Fruit fly (Drosophila melanogaster) whole organism, prepupa: Measurements from ENCODE around the gene CG6126.

Experiments
- Blimp-1 ChIP-seq: fragments of 200-800 bp; sonication (Bioruptor generic); optimal IDR thresholded peaks from 3 replicates; lab custom pipeline; 2017; ENCODE audit warnings: missing biosample characterization, missing genetic modification characterization, mild to moderate bottlenecking, moderate library complexity, missing genetic modification reagents
- CG10631 ChIP-seq: fragments of 200-800 bp; sonication (Bioruptor generic); optimal IDR thresholded peaks from 2 replicates; lab custom pipeline; 2016; ENCODE audit warnings: missing biosample characterization, missing genetic modification characterization
- CG10669 ChIP-seq: fragments of 200-800 bp; sonication (Bioruptor generic); optimal IDR thresholded peaks from 3 replicates; lab custom pipeline; 2018; ENCODE audit warnings: missing biosample characterization, mild to moderate bottlenecking, missing genetic modification characterization, moderate library complexity
- CG15336 ChIP-seq: fragments of 200-800 bp; sonication (Bioruptor generic); IDR thresholded peaks from 2 replicates; pipeline ENCODE4 v1.3.6; 2022; ENCODE audit warnings: missing biosample characterization, missing genetic modification characterization
- CG3032 ChIP-seq: fragments of 200-800 bp; optimal IDR thresholded peaks from 2 replicates; lab custom pipeline; 2019; ENCODE audit warnings: missing biosample characterization, mild to moderate bottlenecking, missing genetic modification characterization, moderate library complexity
- CG31627 ChIP-seq: fragments of 200-800 bp; sonication (Bioruptor generic); optimal IDR thresholded peaks from 3 replicates; lab custom pipeline; 2016; ENCODE audit warnings: missing biosample characterization, missing genetic modification characterization
- CG32006 ChIP-seq: fragments of 200-800 bp; sonication (Bioruptor generic); optimal IDR thresholded peaks from 3 replicates; lab custom pipeline; 2017; ENCODE audit warnings: missing biosample characterization, mild to moderate bottlenecking, missing genetic modification characterization
- CG34406 ChIP-seq: fragments of 200-800 bp; sonication (Bioruptor generic); optimal IDR thresholded peaks from 3 replicates; lab custom pipeline; 2016; ENCODE audit warnings: missing biosample characterization, missing genetic modification characterization
- CG3919 ChIP-seq: fragments of 200-800 bp; sonication (Bioruptor generic); optimal IDR thresholded peaks from 3 replicates; lab custom pipeline; 2016; ENCODE audit warnings: missing biosample characterization, missing genetic modification characterization
- CG4318 ChIP-seq: fragments of 200-800 bp; sonication (Bioruptor generic); optimal IDR thresholded peaks from 3 replicates; lab custom pipeline; 2017; ENCODE audit warnings: missing biosample characterization, mild to moderate bottlenecking, missing genetic modification characterization
- CG6276 ChIP-seq: fragments of 200-800 bp; sonication (Bioruptor generic); optimal IDR thresholded peaks from 2 replicates; lab custom pipeline; 2017; ENCODE audit warnings: missing biosample characterization, mild to moderate bottlenecking, missing genetic modification characterization
- CG6792 ChIP-seq: fragments of 200-800 bp; sonication (Bioruptor generic); optimal IDR thresholded peaks from 3 replicates; lab custom pipeline; 2016; ENCODE audit warnings: missing biosample characterization, missing genetic modification characterization
- CG6808 ChIP-seq: fragments of 200-800 bp; sonication (Bioruptor generic); optimal IDR thresholded peaks from 3 replicates; lab custom pipeline; 2017; ENCODE audit warnings: missing biosample characterization, missing genetic modification characterization, mild to moderate bottlenecking, moderate library complexity, missing genetic modification reagents
- CG6854 ChIP-seq: fragments of 200-800 bp; sonication (Bioruptor generic); optimal IDR thresholded peaks from 2 replicates; lab custom pipeline; 2017; ENCODE audit warnings: missing biosample characterization, mild to moderate bottlenecking, missing genetic modification characterization
- CG7368 ChIP-seq: fragments of 200-800 bp; sonication (Bioruptor generic); optimal IDR thresholded peaks from 3 replicates; lab custom pipeline; 2016; ENCODE audit warnings: missing biosample characterization, missing genetic modification characterization
- CG8319 ChIP-seq: fragments of 200-800 bp; sonication (Bioruptor generic); optimal IDR thresholded peaks from 3 replicates; lab custom pipeline; 2016; ENCODE audit warnings: missing biosample characterization, missing genetic modification characterization
- CG8632 ChIP-seq: fragments of 200-800 bp; sonication (Bioruptor generic); optimal IDR thresholded peaks from 3 replicates; lab custom pipeline; 2016; ENCODE audit warnings: missing biosample characterization, missing genetic modification characterization
- CG9139 ChIP-seq: fragments of 200-800 bp; sonication (Bioruptor generic); optimal IDR thresholded peaks from 3 replicates; lab custom pipeline; 2017; ENCODE audit warnings: missing biosample characterization, mild to moderate bottlenecking, missing genetic modification characterization
- Eip75B ChIP-seq: fragments of 200-800 bp; sonication (Bioruptor generic); optimal IDR thresholded peaks from 3 replicates; lab custom pipeline; 2016; ENCODE audit warnings: missing biosample characterization, missing genetic modification characterization
- Eip78C ChIP-seq: fragments of 200-800 bp; sonication (Bioruptor generic); peaks from one replicate; lab custom pipeline; 2016; ENCODE audit warnings: missing biosample characterization, missing genetic modification characterization
- Ets96B ChIP-seq: fragments of 200-800 bp; optimal IDR thresholded peaks from 2 replicates; lab custom pipeline; 2019; ENCODE audit warnings: missing biosample characterization, mild to moderate bottlenecking, missing genetic modification characterization, moderate library complexity
- Gug ChIP-seq: fragments of 200-800 bp; sonication (Bioruptor generic); IDR thresholded peaks from 2 replicates; pipeline ENCODE4 v1.3.6; 2022; ENCODE audit warnings: missing biosample characterization, missing genetic modification characterization
- Hr38 ChIP-seq: sonication (Bioruptor generic); optimal IDR thresholded peaks from 2 replicates; lab custom pipeline; 2016; ENCODE audit warnings: missing biosample characterization, missing genetic modification characterization
- Hr39 ChIP-seq: fragments of 200-800 bp; sonication (Bioruptor generic); optimal IDR thresholded peaks from 2 replicates; lab custom pipeline; 2016; ENCODE audit warnings: missing biosample characterization, missing genetic modification characterization
- Hr4 ChIP-seq: fragments of 200-800 bp; sonication (Bioruptor generic); optimal IDR thresholded peaks from 3 replicates; lab custom pipeline; 2016; ENCODE audit warnings: missing biosample characterization, missing genetic modification characterization
- Met ChIP-seq: fragments of 200-800 bp; sonication (Bioruptor generic); optimal IDR thresholded peaks from 3 replicates; lab custom pipeline; 2016; ENCODE audit warnings: missing biosample characterization, missing genetic modification characterization
- OdsH ChIP-seq: fragments of 200-800 bp; sonication (Bioruptor generic); optimal IDR thresholded peaks from 3 replicates; lab custom pipeline; 2016; ENCODE audit warnings: missing biosample characterization, missing genetic modification characterization
- Smox ChIP-seq: fragments of 200-800 bp; sonication (Bioruptor generic); optimal IDR thresholded peaks from 3 replicates; lab custom pipeline; 2016; ENCODE audit warnings: missing biosample characterization, missing genetic modification characterization
- Sox14 ChIP-seq: fragments of 200-800 bp; sonication (Bioruptor generic); optimal IDR thresholded peaks from 3 replicates; lab custom pipeline; 2016; ENCODE audit warnings: missing biosample characterization, missing genetic modification characterization
- Sox15 ChIP-seq: fragments of 200-800 bp; sonication (Bioruptor generic); optimal IDR thresholded peaks from 3 replicates; lab custom pipeline; 2016; ENCODE audit warnings: missing biosample characterization, missing genetic modification characterization
- achi ChIP-seq: fragments of 200-800 bp; sonication (Bioruptor generic); optimal IDR thresholded peaks from 3 replicates; lab custom pipeline; 2016; ENCODE audit warnings: missing biosample characterization, missing genetic modification characterization
- acj6 ChIP-seq: fragments of 200-800 bp; sonication (Bioruptor generic); optimal IDR thresholded peaks from 3 replicates; lab custom pipeline; 2016; ENCODE audit warnings: missing biosample characterization, missing genetic modification characterization
- cyc ChIP-seq: fragments of 200-800 bp; sonication (Bioruptor generic); optimal IDR thresholded peaks from 3 replicates; lab custom pipeline; 2016; ENCODE audit warnings: missing biosample characterization, missing genetic modification characterization
- dac ChIP-seq: fragments of 200-800 bp; sonication (Bioruptor generic); optimal IDR thresholded peaks from 2 replicates; lab custom pipeline; 2017; ENCODE audit warnings: missing biosample characterization, mild to moderate bottlenecking, missing genetic modification characterization
- dsx ChIP-seq: fragments of 200-800 bp; optimal IDR thresholded peaks from 3 replicates; lab custom pipeline; 2019; ENCODE audit warnings: missing biosample characterization, mild to moderate bottlenecking, missing genetic modification characterization, moderate library complexity; ENCODE audit not compliant: poor library complexity, severe bottlenecking
- eg ChIP-seq: fragments of 200-800 bp; sonication (Bioruptor generic); IDR thresholded peaks from 3 replicates; pipeline ENCODE4 v1.3.6; 2022; ENCODE audit warnings: missing biosample characterization, missing genetic modification characterization
- esn ChIP-seq: fragments of 200-800 bp; sonication (Bioruptor generic); optimal IDR thresholded peaks from 2 replicates; lab custom pipeline; 2016; ENCODE audit warnings: missing biosample characterization, mild to moderate bottlenecking, missing genetic modification characterization, moderate library complexity
- fd59A ChIP-seq: fragments of 200-800 bp; sonication (Bioruptor generic); optimal IDR thresholded peaks from 2 replicates; lab custom pipeline; 2017; ENCODE audit warnings: missing biosample characterization, mild to moderate bottlenecking, missing genetic modification characterization, missing genetic modification reagents
- fd85E ChIP-seq: fragments of 200-800 bp; sonication (Bioruptor generic); optimal IDR thresholded peaks from 3 replicates; lab custom pipeline; 2016; ENCODE audit warnings: missing biosample characterization, missing genetic modification characterization
- lz ChIP-seq: fragments of 200-800 bp; sonication (Bioruptor generic); optimal IDR thresholded peaks from 3 replicates; lab custom pipeline; 2016; ENCODE audit warnings: missing biosample characterization, missing genetic modification characterization
- net ChIP-seq: fragments of 200-800 bp; sonication (Bioruptor generic); optimal IDR thresholded peaks from 3 replicates; lab custom pipeline; 2016; ENCODE audit warnings: missing biosample characterization, missing genetic modification characterization
- pdm3 ChIP-seq: fragments of 200-800 bp; sonication (Bioruptor generic); optimal IDR thresholded peaks from 3 replicates; lab custom pipeline; 2016; ENCODE audit warnings: missing biosample characterization, missing genetic modification characterization
- salr ChIP-seq, 2 experiments: fragments of 200-800 bp; sonication (Bioruptor generic); optimal IDR thresholded peaks; 3 replicates each; lab custom pipeline; 2016 to 2018; ENCODE audit warnings: missing biosample characterization in 2 of 2, missing genetic modification characterization in 2 of 2, mild to moderate bottlenecking in 1 of 2
- spab ChIP-seq: fragments of 200-800 bp; sonication (Bioruptor generic); optimal IDR thresholded peaks from 2 replicates; lab custom pipeline; 2017; ENCODE audit warnings: missing biosample characterization, mild to moderate bottlenecking, missing genetic modification characterization, missing genetic modification reagents
- svp ChIP-seq: fragments of 200-800 bp; sonication (Bioruptor generic); peaks from one replicate; lab custom pipeline; 2016; ENCODE audit warnings: missing biosample characterization, missing genetic modification characterization
- topi ChIP-seq: fragments of 200-800 bp; sonication (Bioruptor generic); optimal IDR thresholded peaks from 3 replicates; lab custom pipeline; 2016; ENCODE audit warnings: missing biosample characterization, missing genetic modification characterization

Gene CG6126

DNA sequence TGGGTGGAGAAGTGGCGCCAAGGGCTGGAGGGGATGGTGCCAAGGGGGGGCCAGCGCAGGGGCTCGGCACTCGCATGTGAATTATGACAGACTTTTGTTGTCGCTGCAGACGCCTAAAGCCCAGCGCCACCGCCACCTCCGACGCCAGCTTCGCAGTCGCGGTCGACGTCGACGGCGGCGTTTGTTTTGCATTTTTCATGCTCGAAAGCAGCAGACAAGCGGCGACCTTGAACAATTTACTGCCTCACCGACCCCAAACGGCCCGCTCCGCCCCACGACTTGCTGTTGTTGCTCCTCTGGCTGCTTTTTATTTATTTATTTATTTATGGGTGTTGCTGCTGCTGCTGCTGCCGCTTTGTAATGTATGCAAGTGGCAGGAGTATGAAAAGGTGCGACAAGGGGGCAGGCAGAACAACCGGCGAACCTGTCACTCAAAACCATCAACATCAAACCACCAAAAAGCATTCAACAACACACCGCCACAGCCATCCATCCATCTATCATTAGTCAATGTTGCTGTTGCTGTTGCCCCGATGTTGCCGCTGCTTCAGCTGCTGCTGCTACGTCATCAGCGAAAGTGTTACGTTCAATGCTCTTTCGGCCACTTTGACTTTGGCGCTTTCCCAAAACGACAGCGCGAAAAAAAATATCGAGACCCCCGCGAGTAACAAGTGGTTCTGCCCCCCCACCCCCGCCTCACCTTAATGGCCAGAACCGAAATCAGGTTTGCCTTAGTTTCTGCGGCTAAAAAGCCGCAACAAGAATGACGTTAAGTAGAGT lies 15.6 kb upstream of the CG6126 start:
- TF ChIP-seq CG7368 (GFP tag; lab: Kevin White, UChicago) (no peak), Eip78C (peak; percentile 17), Blimp-1 (peak; percentile 89), CG3919 (GFP tag; lab: Kevin White, UChicago) (no peak), eg (0 out of 3 replicates have a peak, but pooled peaks have one; percentile 10), salr (GFP tag; optimal IDR thresholded peaks at IDR 0.05; lab: Kevin White, UChicago) (peak; percentile 5 to 7)

DNA sequence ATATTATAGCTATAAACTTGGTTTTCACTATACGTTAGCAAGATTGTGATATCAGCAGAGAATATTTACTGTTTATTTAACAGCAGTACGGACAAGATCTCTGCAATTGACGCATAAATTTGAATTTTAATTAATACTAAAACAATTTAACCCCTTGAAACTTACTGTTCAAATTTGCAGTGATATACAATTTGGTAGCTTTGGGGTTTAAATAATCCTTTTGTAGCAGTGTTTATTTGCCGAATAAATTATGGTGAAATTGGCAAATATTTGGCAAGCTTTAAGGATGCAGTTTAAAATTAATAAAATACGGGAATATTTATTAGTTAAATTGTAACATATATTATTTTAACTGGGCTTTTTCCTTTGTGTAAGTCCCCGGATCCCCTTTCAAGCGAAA lies 14.5 kb upstream of the CG6126 start:
- TF ChIP-seq Met (GFP tag; lab: Kevin White, UChicago) (peak; percentile 43), fd59A (GFP tag; lab: Kevin White, UChicago) (peak; percentile 8), Hr38 (GFP tag; lab: Kevin White, UChicago) (no peak), CG15336 (GFP tag; lab: Robert Waterston, UW) (no peak), CG3032 (peak; percentile 15), Hr4 (GFP tag; lab: Kevin White, UChicago) (peak; percentile 62), Eip78C (peak; percentile 64), CG34406 (peak; percentile 36), Hr39 (peak; percentile 21), dac (GFP tag; lab: Kevin White, UChicago) (peak; percentile 19), CG3919 (GFP tag; lab: Kevin White, UChicago) (no peak), CG10669 (GFP tag; lab: Kevin White, UChicago) (peak; percentile 37), Eip75B (peak; percentile 32), Ets96B (tag; lab: Kevin White, UChicago) (peak; percentile 30), CG32006 (peak; percentile 65), CG6854 (GFP tag; lab: Kevin White, UChicago) (no peak), CG10631 (GFP tag; lab: Kevin White, UChicago) (peak; percentile 14), topi (GFP tag; lab: Kevin White, UChicago) (peak; percentile 46), CG6808 (GFP tag; lab: Kevin White, UChicago) (no peak), Sox15 (GFP tag; lab: Kevin White, UChicago) (peak; percentile 7), pdm3 (GFP tag; lab: Kevin White, UChicago) (peak; percentile 27), esn (GFP tag; lab: Kevin White, UChicago) (peak; percentile 46), Gug (GFP tag; lab: Robert Waterston, UW) (no peak), spab (GFP tag; lab: Kevin White, UChicago) (peak; percentile 33), CG4318 (GFP tag; lab: Kevin White, UChicago) (peak; percentile 18), CG6792 (GFP tag; lab: Kevin White, UChicago) (peak; percentile 9), Sox14 (GFP tag; lab: Kevin White, UChicago) (no peak), acj6 (peak; percentile 37), salr (GFP tag; optimal IDR thresholded peaks at IDR 0.05; lab: Kevin White, UChicago) (peak; percentile 13), cyc (GFP tag; lab: Kevin White, UChicago) (peak; percentile 10), Smox (peak; percentile 34), OdsH (GFP tag; lab: Kevin White, UChicago) (peak; percentile 48), CG8632 (GFP tag; lab: Kevin White, UChicago) (no peak), CG31627 (GFP tag; lab: Kevin White, UChicago) (peak; percentile 15), achi (peak; percentile 29), net (GFP tag; lab: Kevin White, UChicago) (peak; percentile 12), lz (GFP tag; lab: Kevin White, UChicago) (peak; percentile 15), fd85E (GFP tag; lab: Kevin White, UChicago) (no peak), CG9139 (GFP tag; lab: Kevin White, UChicago) (no peak), svp (peak; percentile 75), CG6276 (GFP tag; lab: Kevin White, UChicago) (peak; percentile 2), eg (peak; percentile 29; the same call in 1 of the 3 replicates), CG8319 (GFP tag; lab: Kevin White, UChicago) (no peak), dsx (GFP tag; lab: Kevin White, UChicago) (no peak)
